Fruit fly (Drosophila melanogaster): Measurements from ENCODE around the gene Sfp24Bc.

The Sfp24Bc gene

DNA sequence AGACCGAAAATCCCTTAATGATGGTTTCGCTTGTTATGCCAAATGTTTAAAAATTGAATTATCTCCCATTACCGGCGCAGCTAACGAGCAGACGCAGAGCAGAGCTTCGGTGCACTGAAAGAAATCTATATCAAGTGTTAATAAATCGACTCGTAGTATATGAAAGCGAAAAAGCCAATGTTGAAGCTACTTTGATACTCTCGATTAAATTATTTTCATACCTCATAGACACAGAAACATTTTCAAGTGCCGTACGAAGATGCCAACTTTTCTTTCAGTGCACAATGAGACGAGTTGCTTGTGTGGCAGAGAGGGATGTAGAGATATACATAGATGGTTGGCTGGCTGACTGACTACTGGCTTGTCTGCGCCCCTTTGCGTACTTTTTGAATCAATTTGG, 5.4 kb upstream of the Sfp24Bc start (continued):
- TF ChIP-seq CG7372 (GFP tag; IDR thresholded peaks at IDR 0.05), result 0 out of 2 replicates have a peak, but pooled peaks have one; percentile 34
- TF ChIP-seq CG13296 (GFP tag; optimal IDR thresholded peaks at IDR 0.05), result no peak
- TF ChIP-seq repo (GFP tag; optimal IDR thresholded peaks at IDR 0.05), result no peak
- TF ChIP-seq CG8290 (GFP tag; optimal IDR thresholded peaks at IDR 0.05), result no peak
- TF ChIP-seq CG8290 (tag; optimal IDR thresholded peaks at IDR 0.05), result no peak
- no peak for TF ChIP-seq CG6813 (GFP tag; optimal IDR thresholded peaks at IDR 0.05)
- no peak for TF ChIP-seq lmd (GFP tag; IDR thresholded peaks at IDR 0.05)
- no peak for TF ChIP-seq CG8478 (optimal IDR thresholded peaks at IDR 0.05)
- TF ChIP-seq CG4730 (GFP tag; IDR thresholded peaks at IDR 0.05), result no peak
- no peak for TF ChIP-seq odd (GFP tag; optimal IDR thresholded peaks at IDR 0.05)
- TF ChIP-seq bowl (GFP tag; IDR thresholded peaks at IDR 0.05), result no peak
- no peak for TF ChIP-seq Fer2 (tag; optimal IDR thresholded peaks at IDR 0.05)
- TF ChIP-seq dan (GFP tag; IDR thresholded peaks at IDR 0.05), result no peak
- TF ChIP-seq CG31224 (GFP tag; IDR thresholded peaks at IDR 0.05), result no peak
- TF ChIP-seq CG12744 (GFP tag; optimal IDR thresholded peaks at IDR 0.05), result no peak
- peak; percentile 2 for TF ChIP-seq fd64A (GFP tag; optimal IDR thresholded peaks at IDR 0.05)
- no peak for TF ChIP-seq NFAT (GFP tag; IDR thresholded peaks at IDR 0.05)
- peak; percentile 10 for TF ChIP-seq CG30403 (GFP tag; optimal IDR thresholded peaks at IDR 0.05)
- no peak for TF ChIP-seq Doc3 (GFP tag; IDR thresholded peaks at IDR 0.05; ENCODE audit: partially characterized antibody)
- no peak for TF ChIP-seq chinmo (GFP tag; IDR thresholded peaks at IDR 0.05; ENCODE audit: partially characterized antibody)
- peak; percentile 41 for TF ChIP-seq CG15696 (tag; optimal IDR thresholded peaks at IDR 0.05)
- no peak for TF ChIP-seq CG42726 (GFP tag; IDR thresholded peaks at IDR 0.05; ENCODE audit: partially characterized antibody)
- TF ChIP-seq CG4328 (GFP tag; optimal IDR thresholded peaks at IDR 0.05), result no peak
- no peak for TF ChIP-seq CG12659 (GFP tag; optimal IDR thresholded peaks at IDR 0.05)
- no peak for TF ChIP-seq seq (GFP tag; IDR thresholded peaks at IDR 0.05)
- TF ChIP-seq Jarid2 (GFP tag; optimal IDR thresholded peaks at IDR 0.05), result no peak
- TF ChIP-seq CG34422 (GFP tag; IDR thresholded peaks at IDR 0.05), result no peak; the same call in 2 of the 3 replicates
- TF ChIP-seq Nf-YC (tag; optimal IDR thresholded peaks at IDR 0.05), result no peak
- no peak for TF ChIP-seq sqz (GFP tag; optimal IDR thresholded peaks at IDR 0.05)
- no peak for TF ChIP-seq crol (GFP tag; IDR thresholded peaks at IDR 0.05)
- peak; percentile 57 for TF ChIP-seq dmrt99B (tag; optimal IDR thresholded peaks at IDR 0.05)
- no peak for TF ChIP-seq Gsc (GFP tag; IDR thresholded peaks at IDR 0.05)
- TF ChIP-seq da (GFP tag; optimal IDR thresholded peaks at IDR 0.05), result no peak
- 0 out of 2 replicates have a peak, but pooled peaks have one; percentile 28 for TF ChIP-seq Awh (GFP tag; IDR thresholded peaks at IDR 0.05)
- no peak for TF ChIP-seq Eip74EF (GFP tag; optimal IDR thresholded peaks at IDR 0.05)
- no peak for TF ChIP-seq tll (GFP tag; optimal IDR thresholded peaks at IDR 0.05)
- TF ChIP-seq CG16779 (GFP tag; IDR thresholded peaks at IDR 0.05), result no peak
- no peak for TF ChIP-seq CG3838 (GFP tag; optimal IDR thresholded peaks at IDR 0.05)
- TF ChIP-seq CG34224 (GFP tag; IDR thresholded peaks at IDR 0.05; ENCODE audit: partially characterized antibody), result no peak
- TF ChIP-seq Atf3 (GFP tag; optimal IDR thresholded peaks at IDR 0.05), result no peak
- TF ChIP-seq Ets97D (GFP tag; optimal IDR thresholded peaks at IDR 0.05), result no peak
- TF ChIP-seq CG15269 (tag; optimal IDR thresholded peaks at IDR 0.05), result no peak
- no peak for TF ChIP-seq Adf1 (GFP tag; IDR thresholded peaks at IDR 0.05)
- TF ChIP-seq btn (GFP tag; optimal IDR thresholded peaks at IDR 0.05), result no peak
- TF ChIP-seq pum (GFP tag; optimal IDR thresholded peaks at IDR 0.05), result peak; percentile 19
- no peak for TF ChIP-seq CG7963 (GFP tag; IDR thresholded peaks at IDR 0.05; ENCODE audit: partially characterized antibody)
- TF ChIP-seq Meics (GFP tag; optimal IDR thresholded peaks at IDR 0.05), result no peak
- TF ChIP-seq fu2 (GFP tag; optimal IDR thresholded peaks at IDR 0.05), result no peak
- TF ChIP-seq CG6765 (GFP tag; optimal IDR thresholded peaks at IDR 0.05), result no peak
- TF ChIP-seq CG33557 (GFP tag; optimal IDR thresholded peaks at IDR 0.05), result no peak
- TF ChIP-seq CG9609 (GFP tag; optimal IDR thresholded peaks at IDR 0.05), result no peak
- TF ChIP-seq CTCF (GFP tag; optimal IDR thresholded peaks at IDR 0.05), result no peak
- TF ChIP-seq trem (tag; optimal IDR thresholded peaks at IDR 0.05), result no peak
